Fruit fly (Drosophila melanogaster) whole organism, embryonic: Measurements from ENCODE around the gene CG13385.

Experiments
- Abd-B ChIP-seq: fragments of 200-800 bp; sonication (Bioruptor generic); optimal IDR thresholded peaks from 2 replicates; lab custom pipeline; 2018; ENCODE audit warnings: missing biosample characterization, mild to moderate bottlenecking, missing genetic modification characterization, moderate library complexity
- Blimp-1 ChIP-seq: fragments of 200-800 bp; sonication (Bioruptor generic); optimal IDR thresholded peaks from 3 replicates; lab custom pipeline; 2018; ENCODE audit warnings: missing biosample characterization, missing genetic modification characterization, mild to moderate bottlenecking, moderate library complexity, missing genetic modification reagents
- CG10267 ChIP-seq: fragments of 200-800 bp; sonication (Bioruptor generic); optimal IDR thresholded peaks from 2 replicates; lab custom pipeline; 2018; ENCODE audit warnings: missing biosample characterization, mild to moderate bottlenecking, missing genetic modification characterization, moderate library complexity
- CG10959 ChIP-seq: fragments of 200-800 bp; sonication (Bioruptor generic); IDR thresholded peaks from 2 replicates; pipeline ENCODE4 v1.3.6; 2022; ENCODE audit warnings: missing biosample characterization, missing genetic modification characterization
- CG11398 ChIP-seq: fragments of 200-800 bp; sonication (Bioruptor generic); optimal IDR thresholded peaks from 2 replicates; lab custom pipeline; 2016; ENCODE audit warnings: missing biosample characterization, missing genetic modification characterization
- CG12104 ChIP-seq: fragments of 200-800 bp; sonication (Bioruptor generic); optimal IDR thresholded peaks from 3 replicates; lab custom pipeline; 2016; ENCODE audit warnings: missing biosample characterization, missing genetic modification characterization
- CG12659 ChIP-seq: fragments of 200-800 bp; sonication (Bioruptor generic); optimal IDR thresholded peaks from 3 replicates; lab custom pipeline; 2017; ENCODE audit warnings: mild to moderate bottlenecking, missing biosample characterization, missing genetic modification reagents, missing genetic modification characterization
- CG13287 ChIP-seq: fragments of 200-800 bp; sonication (Bioruptor generic); IDR thresholded peaks from 2 replicates; pipeline ENCODE4 v1.3.6; 2022; ENCODE audit warnings: missing biosample characterization, missing genetic modification characterization; ENCODE audit not compliant: partially characterized antibody
- CG14860 ChIP-seq: fragments of 200-800 bp; sonication (Bioruptor generic); IDR thresholded peaks from 3 replicates; pipeline ENCODE4 v1.3.6; 2022; ENCODE audit warnings: missing biosample characterization, missing genetic modification characterization; ENCODE audit not compliant: partially characterized antibody
- CG1792 ChIP-seq: fragments of 200-800 bp; sonication (Bioruptor generic); optimal IDR thresholded peaks from 2 replicates; lab custom pipeline; 2016; ENCODE audit warnings: missing biosample characterization, missing genetic modification characterization
- CG2199 ChIP-seq: fragments of 200-800 bp; sonication (Bioruptor generic); IDR thresholded peaks from 3 replicates; pipeline ENCODE4 v1.3.6; 2022; ENCODE audit warnings: missing biosample characterization, missing genetic modification characterization
- CG33557 ChIP-seq: fragments of 200-800 bp; sonication (Bioruptor generic); optimal IDR thresholded peaks from 2 replicates; lab custom pipeline; 2019; ENCODE audit warnings: missing biosample characterization, mild to moderate bottlenecking, missing genetic modification characterization, moderate library complexity
- CG4617 ChIP-seq: fragments of 200-800 bp; sonication (Bioruptor generic); optimal IDR thresholded peaks from 3 replicates; lab custom pipeline; 2016; ENCODE audit warnings: missing biosample characterization, missing genetic modification characterization, borderline replicate concordance
- CG5180 ChIP-seq: fragments of 200-800 bp; sonication (Bioruptor generic); optimal IDR thresholded peaks from 3 replicates; lab custom pipeline; 2017; ENCODE audit warnings: missing biosample characterization, missing genetic modification characterization, mild to moderate bottlenecking, moderate library complexity, missing genetic modification reagents
- CG5245 ChIP-seq: fragments of 200-800 bp; sonication (Bioruptor generic); optimal IDR thresholded peaks from 3 replicates; lab custom pipeline; 2016; ENCODE audit warnings: missing biosample characterization, missing genetic modification characterization
- CG6654 ChIP-seq: fragments of 200-800 bp; sonication (Bioruptor generic); optimal IDR thresholded peaks from 2 replicates; lab custom pipeline; 2017; ENCODE audit warnings: missing biosample characterization, mild to moderate bottlenecking, missing genetic modification characterization
- CG6791 ChIP-seq: fragments of 200-800 bp; sonication (Bioruptor generic); IDR thresholded peaks from 3 replicates; pipeline ENCODE4 v1.3.6; 2022; ENCODE audit warnings: missing biosample characterization, missing genetic modification characterization; ENCODE audit not compliant: partially characterized antibody
- CG7963 ChIP-seq: fragments of 200-800 bp; sonication (Bioruptor generic); IDR thresholded peaks from 3 replicates; pipeline ENCODE4 v1.3.6; 2022; ENCODE audit warnings: missing biosample characterization, missing genetic modification characterization; ENCODE audit not compliant: partially characterized antibody
- Camta ChIP-seq: fragments of 200-800 bp; sonication (Bioruptor generic); optimal IDR thresholded peaks from 2 replicates; lab custom pipeline; 2016; ENCODE audit warnings: missing biosample characterization, missing genetic modification characterization
- D ChIP-seq, 2 experiments: fragments of 200-800 bp in 1 of 2; fragments of >200 bp in 1 of 2; sonication (Bioruptor generic) in 1 of 2; optimal IDR thresholded peaks; 2 replicates in 1 of 2; 3 replicates in 1 of 2; lab custom pipeline; 2017; ENCODE audit warnings: mild to moderate bottlenecking in 1 of 2, missing biosample characterization in 1 of 2, missing genetic modification characterization in 1 of 2, missing genetic modification reagents in 1 of 2
- Dek ChIP-seq: fragments of 200-800 bp; sonication (Bioruptor generic); optimal IDR thresholded peaks from 3 replicates; lab custom pipeline; 2019; ENCODE audit warnings: missing biosample characterization, mild to moderate bottlenecking, missing genetic modification characterization, moderate library complexity
- Fer1 ChIP-seq: fragments of 200-800 bp; sonication (Bioruptor generic); optimal IDR thresholded peaks from 2 replicates; lab custom pipeline; 2017; ENCODE audit warnings: missing biosample characterization, mild to moderate bottlenecking, missing genetic modification characterization
- H15 ChIP-seq: fragments of 200-800 bp; sonication (Bioruptor generic); IDR thresholded peaks from 3 replicates; pipeline ENCODE4 v1.3.6; 2022; ENCODE audit warnings: missing biosample characterization, missing genetic modification characterization
- Hr51 ChIP-seq, 2 experiments: fragments of 200-800 bp; sonication (Bioruptor generic); optimal IDR thresholded peaks; 2 replicates in 1 of 2; 3 replicates in 1 of 2; lab custom pipeline; 2016 to 2018; ENCODE audit warnings: missing biosample characterization in 2 of 2, missing genetic modification characterization in 2 of 2, mild to moderate bottlenecking in 1 of 2, moderate library complexity in 1 of 2
- Meics ChIP-seq: fragments of 200-800 bp; sonication (Bioruptor generic); optimal IDR thresholded peaks from 2 replicates; lab custom pipeline; 2017; ENCODE audit warnings: missing biosample characterization, mild to moderate bottlenecking, missing genetic modification characterization
- Mes4 ChIP-seq: fragments of 200-800 bp; sonication (Bioruptor generic); optimal IDR thresholded peaks from 2 replicates; lab custom pipeline; 2016; ENCODE audit warnings: missing biosample characterization, missing genetic modification characterization
- Six4 ChIP-seq: fragments of 200-800 bp; sonication (Bioruptor generic); optimal IDR thresholded peaks from 2 replicates; lab custom pipeline; 2016; ENCODE audit warnings: missing biosample characterization, missing genetic modification characterization
- Sry-δ ChIP-seq: fragments of 200-800 bp; sonication (Bioruptor generic); optimal IDR thresholded peaks from 2 replicates; lab custom pipeline; 2016; ENCODE audit warnings: missing biosample characterization, missing genetic modification characterization
- ac ChIP-seq: fragments of 200-800 bp; sonication (Bioruptor generic); optimal IDR thresholded peaks from 3 replicates; lab custom pipeline; 2017; ENCODE audit warnings: missing biosample characterization, mild to moderate bottlenecking, missing genetic modification characterization
- br ChIP-seq: fragments of >200 bp; optimal IDR thresholded peaks from 2 replicates; lab custom pipeline; 2017
- bsh ChIP-seq, 2 experiments: fragments of 200-800 bp; sonication (Bioruptor generic); optimal IDR thresholded peaks; 2 replicates each; lab custom pipeline; 2017 to 2018; ENCODE audit warnings: mild to moderate bottlenecking in 2 of 2, missing biosample characterization in 2 of 2, missing genetic modification characterization in 2 of 2, moderate library complexity in 1 of 2
- dysf ChIP-seq: fragments of 200-800 bp; sonication (Bioruptor generic); IDR thresholded peaks from 3 replicates; pipeline ENCODE4 v1.3.6; 2022; ENCODE audit warnings: missing biosample characterization, missing genetic modification characterization
- emc ChIP-seq: fragments of 200-800 bp; sonication (Bioruptor generic); optimal IDR thresholded peaks from 2 replicates; lab custom pipeline; 2016; ENCODE audit warnings: missing biosample characterization, missing genetic modification characterization
- en ChIP-seq: fragments of 200-800 bp; sonication (Bioruptor generic); optimal IDR thresholded peaks from 2 replicates; lab custom pipeline; 2016; ENCODE audit warnings: missing biosample characterization, missing genetic modification characterization
- fd3F ChIP-seq: fragments of 200-800 bp; sonication (Bioruptor generic); optimal IDR thresholded peaks from 2 replicates; lab custom pipeline; 2018; ENCODE audit warnings: missing biosample characterization, mild to moderate bottlenecking, missing genetic modification characterization, moderate library complexity
- gem ChIP-seq: fragments of 200-800 bp; sonication (Bioruptor generic); optimal IDR thresholded peaks from 2 replicates; lab custom pipeline; 2019; ENCODE audit warnings: missing biosample characterization, mild to moderate bottlenecking, missing genetic modification characterization, moderate library complexity
- hth ChIP-seq: fragments of >200 bp; optimal IDR thresholded peaks from 2 replicates; lab custom pipeline; 2017; ENCODE audit warnings: inconsistent platforms
- inv ChIP-seq: fragments of 200-800 bp; sonication (Bioruptor generic); IDR thresholded peaks from 2 replicates; pipeline ENCODE4 v1.3.6; 2022; ENCODE audit warnings: missing biosample characterization, missing genetic modification characterization; ENCODE audit not compliant: partially characterized antibody
- lilli ChIP-seq: fragments of 200-800 bp; sonication (Bioruptor generic); optimal IDR thresholded peaks from 3 replicates; lab custom pipeline; 2016; ENCODE audit warnings: missing biosample characterization, missing genetic modification characterization
- pros ChIP-seq: fragments of 200-800 bp; sonication (Bioruptor generic); optimal IDR thresholded peaks from 3 replicates; lab custom pipeline; 2019; ENCODE audit warnings: missing biosample characterization, mild to moderate bottlenecking, missing genetic modification characterization, moderate library complexity
- salm ChIP-seq: fragments of 200-800 bp; sonication (Bioruptor generic); optimal IDR thresholded peaks from 2 replicates; lab custom pipeline; 2018; ENCODE audit warnings: missing biosample characterization, mild to moderate bottlenecking, missing genetic modification characterization
- sd ChIP-seq: fragments of 200-800 bp; sonication (Bioruptor generic); optimal IDR thresholded peaks from 3 replicates; lab custom pipeline; 2018; ENCODE audit warnings: missing biosample characterization, mild to moderate bottlenecking, missing genetic modification characterization, moderate library complexity
- sisA ChIP-seq: fragments of 200-800 bp; sonication (Bioruptor generic); IDR thresholded peaks from 2 replicates; pipeline ENCODE4 v1.3.6; 2022; ENCODE audit warnings: missing biosample characterization, missing genetic modification characterization
- tap ChIP-seq: fragments of 200-800 bp; optimal IDR thresholded peaks from 3 replicates; lab custom pipeline; 2019; ENCODE audit warnings: missing biosample characterization, mild to moderate bottlenecking, missing genetic modification characterization, moderate library complexity
- tup ChIP-seq: fragments of 200-800 bp; sonication (Bioruptor generic); optimal IDR thresholded peaks from 2 replicates; lab custom pipeline; 2016; ENCODE audit warnings: missing biosample characterization, mild to moderate bottlenecking, missing genetic modification characterization, moderate library complexity
- twi ChIP-seq: fragments of 200-800 bp; optimal IDR thresholded peaks from 2 replicates; lab custom pipeline; 2019; ENCODE audit warnings: missing biosample characterization, mild to moderate bottlenecking, missing genetic modification characterization, moderate library complexity
- vvl ChIP-seq: fragments of 200-800 bp; sonication (Bioruptor generic); IDR thresholded peaks from 2 replicates; pipeline ENCODE4 v1.3.6; 2022; ENCODE audit warnings: missing biosample characterization, missing genetic modification characterization

Gene CG13385

DNA sequence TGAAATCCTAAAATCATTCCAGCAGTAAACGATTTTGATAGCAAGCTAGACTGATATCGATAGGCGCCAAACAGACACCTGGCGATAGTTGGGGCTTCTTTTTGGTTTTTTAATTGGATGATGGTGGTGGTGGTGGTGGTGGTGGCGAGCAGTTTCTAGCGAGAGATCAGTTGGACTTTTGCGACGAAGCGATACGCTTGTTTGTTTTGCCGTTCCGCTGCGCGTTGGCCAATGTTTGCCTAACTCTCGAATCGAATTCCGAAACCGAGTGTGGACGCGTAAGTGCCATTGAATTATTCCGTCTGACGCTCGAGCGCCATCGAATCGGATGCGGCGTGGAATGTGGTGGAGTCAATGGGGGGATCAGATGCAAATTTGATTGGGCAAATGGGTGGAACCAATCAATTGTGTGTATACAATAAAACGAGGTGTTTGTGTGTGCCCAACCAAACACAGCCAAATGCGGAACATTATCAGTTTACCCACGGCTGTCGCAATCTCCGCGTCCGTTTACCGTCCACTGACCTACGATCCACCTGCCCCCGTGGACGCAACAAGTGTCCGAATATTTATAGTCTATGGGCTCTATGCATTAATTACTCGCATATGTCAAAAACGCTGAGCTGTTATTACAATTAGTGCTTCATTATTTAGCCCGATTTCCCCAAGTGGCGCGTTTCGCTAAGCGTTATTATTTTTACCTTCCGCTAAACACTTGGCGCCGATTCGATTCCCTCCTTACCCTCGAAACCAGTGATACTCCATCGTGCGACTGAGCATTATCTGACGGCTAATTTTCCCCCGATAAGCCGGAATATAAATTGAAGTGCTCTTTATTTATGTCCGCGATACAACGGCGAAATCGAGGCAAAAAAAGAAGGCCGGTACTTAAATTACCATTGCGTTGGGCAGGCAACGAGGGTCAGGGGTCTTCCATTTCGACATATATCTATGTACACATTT is 25.8 kb upstream of the CG13385 start, which contains the start of gene CG17292 (continued):
- TF ChIP-seq inv: peak; percentile 85
- peak; percentile 66 for TF ChIP-seq Dek (tag; lab: Kevin White, UChicago)
- no peak for TF ChIP-seq Abd-B (GFP tag; lab: Kevin White, UChicago)
- peak; percentile 23 for TF ChIP-seq CG4617 (GFP tag; lab: Kevin White, UChicago)
- no peak for TF ChIP-seq CG10959 (GFP tag; lab: Robert Waterston, UW)
- peak; percentile 24 for TF ChIP-seq tap
- peak; percentile 47 for TF ChIP-seq lilli (GFP tag; lab: Kevin White, UChicago)
- TF ChIP-seq en (GFP tag; lab: Kevin White, UChicago): no peak
- no peak for TF ChIP-seq salm (tag; lab: Kevin White, UChicago)
- no peak for TF ChIP-seq Six4 (GFP tag; lab: Kevin White, UChicago)
- TF ChIP-seq D (optimal IDR thresholded peaks at IDR 0.05; lab: Kevin White, UChicago): no peak
- TF ChIP-seq D (GFP tag; optimal IDR thresholded peaks at IDR 0.05; lab: Kevin White, UChicago): no peak
- TF ChIP-seq CG5180 (GFP tag; lab: Kevin White, UChicago): peak; percentile 39
- TF ChIP-seq emc (GFP tag; lab: Kevin White, UChicago): no peak
- TF ChIP-seq CG14860: peak; percentile 80
- TF ChIP-seq Camta (GFP tag; lab: Kevin White, UChicago): no peak
- TF ChIP-seq tup (GFP tag; lab: Kevin White, UChicago): no peak
- peak; percentile 27 for TF ChIP-seq Mes4
- TF ChIP-seq Meics (GFP tag; lab: Kevin White, UChicago): peak; percentile 67
- peak; percentile 6 for TF ChIP-seq fd3F (GFP tag; lab: Kevin White, UChicago)
- TF ChIP-seq ac (GFP tag; lab: Kevin White, UChicago): no peak
- peak; percentile 95 for TF ChIP-seq CG13287 (GFP tag; lab: Robert Waterston, UW)
- TF ChIP-seq Sry-δ (GFP tag; lab: Kevin White, UChicago): peak; percentile 80
- no peak for TF ChIP-seq CG12104 (GFP tag; lab: Kevin White, UChicago)
- peak; percentile 90 for TF ChIP-seq CG6791 (GFP tag; lab: Robert Waterston, UW)
- TF ChIP-seq bsh (GFP tag; optimal IDR thresholded peaks at IDR 0.05; lab: Kevin White, UChicago): peak in 1 of 2 experiments; percentile 23
- peak; percentile 41 for TF ChIP-seq gem
- TF ChIP-seq CG11398 (GFP tag; lab: Kevin White, UChicago): peak; percentile 50
- no peak for TF ChIP-seq CG2199 (GFP tag; lab: Robert Waterston, UW)
- no peak for TF ChIP-seq CG6654 (GFP tag; lab: Kevin White, UChicago)
- TF ChIP-seq Fer1 (GFP tag; lab: Kevin White, UChicago): peak; percentile 74
- TF ChIP-seq CG5245 (GFP tag; lab: Kevin White, UChicago): no peak
- peak; percentile 92 for TF ChIP-seq vvl (GFP tag; lab: Robert Waterston, UW)
- TF ChIP-seq dysf (GFP tag; lab: Robert Waterston, UW): peak; percentile 56; the same call in 2 of the 3 replicates
- peak; percentile 24 for TF ChIP-seq CG33557 (GFP tag; lab: Kevin White, UChicago)
- TF ChIP-seq sisA (GFP tag; lab: Robert Waterston, UW): peak; percentile 37
- TF ChIP-seq twi (tag; lab: Kevin White, UChicago): no peak
- peak; percentile 45 for TF ChIP-seq CG1792
- TF ChIP-seq Blimp-1 (GFP tag; lab: Kevin White, UChicago): peak; percentile 32
- TF ChIP-seq sd: peak; percentile 97
- peak; percentile 16 for TF ChIP-seq CG10267 (tag; lab: Kevin White, UChicago)
- peak; percentile 35; the same call in 1 of the 3 replicates for TF ChIP-seq H15
- TF ChIP-seq hth: no peak
- peak in 1 of 2 experiments; percentile 23 for TF ChIP-seq Hr51 (GFP tag; optimal IDR thresholded peaks at IDR 0.05; lab: Kevin White, UChicago)
- peak; percentile 90 for TF ChIP-seq CG7963 (GFP tag; lab: Robert Waterston, UW)
- peak; percentile 85 for TF ChIP-seq CG12659 (GFP tag; lab: Kevin White, UChicago)
- TF ChIP-seq br: no peak
- TF ChIP-seq pros: no peak
